In genomic region chrX:9523543-9523942, dm6 we compare ENCODE assay signal across 2 fruit fly cellular contexts.
TF ChIP-seq lines count a peak whose summit lies in the region.

No protein-coding gene starts in this region.

- no peak for TF ChIP-seq CTCF in whole organism, embryonic (GFP tag; optimal IDR thresholded peaks at IDR 0.05; lab: Kevin White, UChicago)

TF ChIP-seq in whole organism, embryonic, 481 proteins besides CTCF, POLR2A, EP300 and RAD21:
- TF ChIP-seq Mes4 (GFP tag; optimal IDR thresholded peaks at IDR 0.05; lab: Kevin White, UChicago) (no peak), CG33557 (GFP tag; optimal IDR thresholded peaks at IDR 0.05; lab: Kevin White, UChicago) (peak; percentile 56), Blimp-1 (GFP tag; optimal IDR thresholded peaks at IDR 0.05; lab: Kevin White, UChicago) (peak; percentile 78)
TF ChIP-seq in whole organism, embryonic: peak in this region for 2.

TF ChIP-seq in whole organism, prepupa, 60 proteins besides CTCF, POLR2A, EP300 and RAD21:
- TF ChIP-seq acj6 (GFP tag; optimal IDR thresholded peaks at IDR 0.05; lab: Kevin White, UChicago): no peak
- TF ChIP-seq Blimp-1 (GFP tag; optimal IDR thresholded peaks at IDR 0.05; lab: Kevin White, UChicago): peak; percentile 48
- TF ChIP-seq CG3919 (GFP tag; optimal IDR thresholded peaks at IDR 0.05; lab: Kevin White, UChicago): no peak
- no peak for TF ChIP-seq cyc (GFP tag; optimal IDR thresholded peaks at IDR 0.05; lab: Kevin White, UChicago)

Comparison
In these comparisons a context has a peak if more than half of its experiments do, and no peak if none do; other contexts are left out.
1. Of the 7 proteins assayed by ChIP-seq in both whole organism, embryonic and whole organism, prepupa: peak only in whole organism, embryonic: none; only in whole organism, prepupa: none; in both: Blimp-1; in neither: 6.